Worm (Caenorhabditis elegans) whole organism, young adult: ENCODE measurements around the gene ttr-36.

ENCODE experiments used
- nfyb-1 ChIP-seq: fragments of 200-800 bp; sonication (Bioruptor generic); IDR thresholded peaks from 2 replicates; pipeline ENCODE4 v1.3.6; 2022; ENCODE audit warnings: missing genetic modification reagents, missing genetic modification characterization, missing compliant biosample characterization
- somi-1 ChIP-seq: fragments of 200-800 bp; sonication (Bioruptor generic); optimal IDR thresholded peaks from 2 replicates; lab custom pipeline; 2018; ENCODE audit warnings: mild to moderate bottlenecking, missing genetic modification characterization, missing compliant biosample characterization

ce11 chrX:6531896-6532295 lies 21.2 kb downstream of the ttr-36 start:
- TF ChIP-seq nfyb-1 (no peak), somi-1 (GFP tag; lab: Kevin White, UChicago) (no peak)
